Fruit fly (Drosophila melanogaster): ENCODE measurements around the gene CenB1A.

Gene CenB1A

dm6 chr3R:23173393-23173981 is 55.3 kb downstream of the CenB1A start, which contains the start of gene CG46310:
CG46310 (plus strand) TSS chr3R:23173873.
- no peak for TF ChIP-seq CTCF (optimal IDR thresholded peaks at IDR 0.05)
- no peak for TF ChIP-seq CG8478 (optimal IDR thresholded peaks at IDR 0.05)
